Worm (Caenorhabditis elegans) whole organism, L2 larva: ENCODE results near the gene chil-26.

Experiments
- Y55F3AM.14 ChIP-seq: fragments of 200-800 bp; sonication (Bioruptor generic); optimal IDR thresholded peaks from 2 replicates; lab custom pipeline; 2018; ENCODE audit warnings: mild to moderate bottlenecking, missing genetic modification characterization, missing compliant biosample characterization
- ceh-82 ChIP-seq: fragments of 150-350 bp; optimal IDR thresholded peaks from 2 replicates; lab custom pipeline; 2014; ENCODE audit warnings: missing biosample characterization, missing genetic modification characterization

- TF ChIP-seq ceh-82 (tag; lab: Kevin White, UChicago) (no peak), Y55F3AM.14 (GFP tag; lab: Kevin White, UChicago) (no peak)
Measured at ce11 chrII:9447965-9448364, 26.9 kb upstream of the chil-26 start, which contains the start of gene chil-18.
